Fruit fly (Drosophila melanogaster) whole organism, adult: Measurements from ENCODE around the gene goe.

Experiments used
- CG11617 ChIP-seq: fragments of 200-800 bp; sonication (Bioruptor generic); optimal IDR thresholded peaks from 2 replicates; lab custom pipeline; 2017; ENCODE audit warnings: mild to moderate bottlenecking, missing biosample characterization, missing genetic modification reagents, missing genetic modification characterization
- CG12768 ChIP-seq: fragments of 200-800 bp; sonication (Bioruptor generic); optimal IDR thresholded peaks from 2 replicates; lab custom pipeline; 2017; ENCODE audit warnings: missing biosample characterization, missing genetic modification characterization, mild to moderate bottlenecking, moderate library complexity, missing genetic modification reagents
- CG14711 ChIP-seq: fragments of 200-800 bp; sonication (Bioruptor generic); optimal IDR thresholded peaks from 2 replicates; lab custom pipeline; 2018; ENCODE audit warnings: missing biosample characterization, mild to moderate bottlenecking, missing genetic modification characterization, moderate library complexity
- CG1620 ChIP-seq: fragments of 200-800 bp; sonication (Bioruptor generic); optimal IDR thresholded peaks from 2 replicates; lab custom pipeline; 2016; ENCODE audit warnings: missing biosample characterization, missing genetic modification characterization
- CG33017 ChIP-seq: fragments of 200-800 bp; sonication (Bioruptor generic); optimal IDR thresholded peaks from 2 replicates; lab custom pipeline; 2018; ENCODE audit warnings: missing biosample characterization, mild to moderate bottlenecking, missing genetic modification characterization, moderate library complexity
- CG5204 ChIP-seq: fragments of 200-800 bp; sonication (Bioruptor generic); optimal IDR thresholded peaks from 2 replicates; lab custom pipeline; 2016; ENCODE audit warnings: missing biosample characterization, missing genetic modification characterization
- CG7045 ChIP-seq: fragments of 200-800 bp; sonication (Bioruptor generic); optimal IDR thresholded peaks from 2 replicates; lab custom pipeline; 2017; ENCODE audit warnings: missing biosample characterization, mild to moderate bottlenecking, missing genetic modification characterization
- CG7101 ChIP-seq: fragments of 200-800 bp; sonication (Bioruptor generic); optimal IDR thresholded peaks from 2 replicates; lab custom pipeline; 2018; ENCODE audit warnings: missing biosample characterization, mild to moderate bottlenecking, missing genetic modification characterization, moderate library complexity
- Clk ChIP-seq: fragments of 200-800 bp; sonication (Bioruptor generic); optimal IDR thresholded peaks from 2 replicates; lab custom pipeline; 2017; ENCODE audit warnings: missing biosample characterization, missing genetic modification characterization
- Crg-1 ChIP-seq: fragments of 200-800 bp; sonication (Bioruptor generic); optimal IDR thresholded peaks from 2 replicates; lab custom pipeline; 2016; ENCODE audit warnings: missing biosample characterization, missing genetic modification characterization
- Hr96 ChIP-seq: fragments of 200-800 bp; sonication (Bioruptor generic); optimal IDR thresholded peaks from 2 replicates; lab custom pipeline; 2016; ENCODE audit warnings: missing biosample characterization, missing genetic modification characterization
- Mnt ChIP-seq: fragments of 200-800 bp; sonication (Bioruptor generic); optimal IDR thresholded peaks from 2 replicates; lab custom pipeline; 2016; ENCODE audit warnings: missing biosample characterization, mild to moderate bottlenecking, missing genetic modification characterization
- bab1 ChIP-seq: fragments of 200-800 bp; sonication (Bioruptor generic); optimal IDR thresholded peaks from 3 replicates; lab custom pipeline; 2019; ENCODE audit warnings: missing biosample characterization, mild to moderate bottlenecking, missing genetic modification characterization, moderate library complexity
- cic ChIP-seq: fragments of 200-800 bp; sonication (Bioruptor generic); optimal IDR thresholded peaks from 2 replicates; lab custom pipeline; 2017; ENCODE audit warnings: missing biosample characterization, mild to moderate bottlenecking, missing genetic modification characterization, moderate library complexity
- cnc ChIP-seq, 2 experiments: fragments of >200 bp; optimal IDR thresholded peaks; 2 replicates each; lab custom pipeline; 2017
- kay ChIP-seq: fragments of 200-800 bp; sonication (Bioruptor generic); peaks from one replicate; lab custom pipeline; 2016; ENCODE audit warnings: missing biosample characterization, missing genetic modification characterization, borderline replicate concordance
- ovo ChIP-seq: fragments of 200-800 bp; sonication (Bioruptor generic); optimal IDR thresholded peaks from 2 replicates; lab custom pipeline; 2016; ENCODE audit warnings: missing biosample characterization, missing genetic modification characterization
- pad ChIP-seq: fragments of 200-800 bp; sonication (Bioruptor generic); optimal IDR thresholded peaks from 3 replicates; lab custom pipeline; 2017; ENCODE audit warnings: missing biosample characterization, missing genetic modification characterization, mild to moderate bottlenecking, moderate library complexity, missing genetic modification reagents
- tj ChIP-seq: fragments of 200-800 bp; sonication (Bioruptor generic); optimal IDR thresholded peaks from 3 replicates; lab custom pipeline; 2017; ENCODE audit warnings: missing biosample characterization, mild to moderate bottlenecking, missing genetic modification characterization, moderate library complexity
- toe ChIP-seq: fragments of 200-800 bp; sonication (Bioruptor generic); optimal IDR thresholded peaks from 2 replicates; lab custom pipeline; 2016; ENCODE audit warnings: missing biosample characterization, missing genetic modification characterization

The goe gene

dm6 chrX:16764955-16765354, 13.2 kb upstream of the goe start:
- TF ChIP-seq CG14711, result no peak
- no peak for TF ChIP-seq toe (GFP tag; lab: Kevin White, UChicago)
- no peak for TF ChIP-seq CG12768 (GFP tag; lab: Kevin White, UChicago)
- TF ChIP-seq pad (GFP tag; lab: Kevin White, UChicago), result no peak
- no peak for TF ChIP-seq cnc (optimal IDR thresholded peaks at IDR 0.05; lab: Kevin White, UChicago)
- no peak for TF ChIP-seq tj
- TF ChIP-seq CG7101, result no peak
- no peak for TF ChIP-seq cic (GFP tag; lab: Kevin White, UChicago)
- no peak for TF ChIP-seq CG11617 (GFP tag; lab: Kevin White, UChicago)
- TF ChIP-seq bab1 (GFP tag; lab: Kevin White, UChicago), result no peak
- TF ChIP-seq Hr96, result no peak
- TF ChIP-seq Crg-1, result no peak
- no peak for TF ChIP-seq ovo (GFP tag; lab: Kevin White, UChicago)
- TF ChIP-seq kay (GFP tag; lab: Kevin White, UChicago), result no peak
- no peak for TF ChIP-seq Mnt (GFP tag; lab: Kevin White, UChicago)
- no peak for TF ChIP-seq CG5204 (GFP tag; lab: Kevin White, UChicago)
- no peak for TF ChIP-seq Clk
- no peak for TF ChIP-seq CG1620

- no peak for TF ChIP-seq Clk
- no peak for TF ChIP-seq cic (GFP tag; lab: Kevin White, UChicago)
- TF ChIP-seq cnc (optimal IDR thresholded peaks at IDR 0.05; lab: Kevin White, UChicago), result no peak
- TF ChIP-seq bab1 (GFP tag; lab: Kevin White, UChicago), result no peak
- TF ChIP-seq Hr96, result no peak
- TF ChIP-seq CG33017 (tag; lab: Kevin White, UChicago), result no peak
- TF ChIP-seq CG7045 (GFP tag; lab: Kevin White, UChicago), result no peak
- no peak for TF ChIP-seq CG11617 (GFP tag; lab: Kevin White, UChicago)
- TF ChIP-seq kay (GFP tag; lab: Kevin White, UChicago), result no peak
- no peak for TF ChIP-seq CG14711
- no peak for TF ChIP-seq toe (GFP tag; lab: Kevin White, UChicago)
- no peak for TF ChIP-seq Mnt (GFP tag; lab: Kevin White, UChicago)
These were observed 9.8 kb upstream of the goe start for dm6 chrX:16761531-16761930.

- TF ChIP-seq bab1 (GFP tag; lab: Kevin White, UChicago), result no peak
- TF ChIP-seq CG14711, result no peak
- TF ChIP-seq Hr96, result no peak
- no peak for TF ChIP-seq CG12768 (GFP tag; lab: Kevin White, UChicago)
- no peak for TF ChIP-seq CG5204 (GFP tag; lab: Kevin White, UChicago)
- no peak for TF ChIP-seq ovo (GFP tag; lab: Kevin White, UChicago)
- TF ChIP-seq Mnt (GFP tag; lab: Kevin White, UChicago), result no peak
- no peak for TF ChIP-seq CG33017 (tag; lab: Kevin White, UChicago)
- no peak for TF ChIP-seq CG1620
- TF ChIP-seq CG7045 (GFP tag; lab: Kevin White, UChicago), result no peak
- no peak for TF ChIP-seq CG11617 (GFP tag; lab: Kevin White, UChicago)
- no peak for TF ChIP-seq pad (GFP tag; lab: Kevin White, UChicago)
- TF ChIP-seq CG7101, result no peak
- TF ChIP-seq Crg-1, result no peak
- no peak for TF ChIP-seq Clk
- no peak for TF ChIP-seq cic (GFP tag; lab: Kevin White, UChicago)
- no peak for TF ChIP-seq tj
- TF ChIP-seq kay (GFP tag; lab: Kevin White, UChicago), result no peak
- TF ChIP-seq toe (GFP tag; lab: Kevin White, UChicago), result no peak
- TF ChIP-seq cnc (optimal IDR thresholded peaks at IDR 0.05; lab: Kevin White, UChicago), result no peak
These were observed 8.8 kb upstream of the goe start for dm6 chrX:16760542-16760941.

- TF ChIP-seq Crg-1 (no peak), CG12768 (GFP tag; lab: Kevin White, UChicago) (no peak), CG7101 (no peak), CG14711 (no peak)
These were observed 5.9 kb upstream of the goe start for dm6 chrX:16757645-16758044.

- TF ChIP-seq cnc (optimal IDR thresholded peaks at IDR 0.05; lab: Kevin White, UChicago), result no peak
- no peak for TF ChIP-seq CG11617 (GFP tag; lab: Kevin White, UChicago)
- no peak for TF ChIP-seq Mnt (GFP tag; lab: Kevin White, UChicago)
- TF ChIP-seq CG5204 (GFP tag; lab: Kevin White, UChicago), result no peak
These were observed 1.4 kb upstream of the goe start for dm6 chrX:16753066-16753465.

dm6 chrX:16750712-16751578, 765 bp downstream of the goe start:
- TF ChIP-seq CG33017 (tag; lab: Kevin White, UChicago), result peak; percentile 51
- peak; percentile 49 for TF ChIP-seq CG7045 (GFP tag; lab: Kevin White, UChicago)
- peak; percentile 40 for TF ChIP-seq CG5204 (GFP tag; lab: Kevin White, UChicago)
- TF ChIP-seq pad (GFP tag; lab: Kevin White, UChicago), result peak; percentile 57
- TF ChIP-seq ovo (GFP tag; lab: Kevin White, UChicago), result no peak
- TF ChIP-seq CG11617 (GFP tag; lab: Kevin White, UChicago), result peak; percentile 63
- TF ChIP-seq Crg-1, result no peak
- no peak for TF ChIP-seq cnc (optimal IDR thresholded peaks at IDR 0.05; lab: Kevin White, UChicago)
- peak; percentile 46 for TF ChIP-seq tj
- TF ChIP-seq Hr96, result peak; percentile 41
- TF ChIP-seq kay (GFP tag; lab: Kevin White, UChicago), result peak; percentile 79
- peak; percentile 76 for TF ChIP-seq CG7101
- peak; percentile 22 for TF ChIP-seq CG1620
- TF ChIP-seq CG12768 (GFP tag; lab: Kevin White, UChicago), result no peak
- TF ChIP-seq CG14711, result peak; percentile 56
- peak; percentile 12 for TF ChIP-seq Mnt (GFP tag; lab: Kevin White, UChicago)
- peak; percentile 89 for TF ChIP-seq bab1 (GFP tag; lab: Kevin White, UChicago)
